ENCODE assay signal across 4 fruit fly cellular contexts in the genomic region with DNA sequence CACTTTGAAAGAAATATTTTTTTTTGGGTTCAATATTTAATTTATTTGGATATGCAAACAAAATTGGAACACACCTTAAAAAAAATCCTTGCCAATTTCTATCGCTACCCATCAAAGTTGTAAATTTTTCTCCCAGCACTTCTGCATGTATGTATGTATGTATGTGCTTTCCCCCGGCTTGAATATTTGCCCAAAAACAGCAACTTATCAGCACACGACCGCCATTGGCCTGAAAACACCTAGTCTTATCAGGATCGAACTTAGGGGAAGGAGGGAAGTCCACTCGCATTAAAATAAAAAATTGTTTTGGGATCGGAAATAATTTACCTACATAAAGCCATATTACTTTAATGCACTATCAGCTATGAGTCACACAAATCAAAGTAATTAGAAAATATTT.
TF ChIP-seq lines count a peak whose summit lies in the region.

No protein-coding gene starts in this region.

- no peak for TF ChIP-seq CTCF in whole organism, embryonic (GFP tag; optimal IDR thresholded peaks at IDR 0.05; lab: Kevin White, UChicago)

TF ChIP-seq in whole organism, embryonic, 481 proteins besides CTCF, POLR2A, EP300 and RAD21 (continues in another document):
- no peak for TF ChIP-seq Aef1 (GFP tag; IDR thresholded peaks at IDR 0.05; lab: Robert Waterston, UW)
- no peak for TF ChIP-seq esg (GFP tag; conservative IDR thresholded peaks at IDR 0.05; lab: Robert Waterston, UW)
- no peak for TF ChIP-seq jing (GFP tag; optimal IDR thresholded peaks at IDR 0.05; lab: Kevin White, UChicago)
- TF ChIP-seq CG3281 (GFP tag; optimal IDR thresholded peaks at IDR 0.05; lab: Kevin White, UChicago) = peak; percentile 1
- peak; percentile 34; the same call in 1 of the 2 replicates for TF ChIP-seq CG32532 (GFP tag; IDR thresholded peaks at IDR 0.05; lab: Robert Waterston, UW)
- no peak for TF ChIP-seq crol (GFP tag; IDR thresholded peaks at IDR 0.05; lab: Robert Waterston, UW)
- TF ChIP-seq Ada2b (GFP tag; IDR thresholded peaks at IDR 0.05; lab: Robert Waterston, UW) = no peak
- TF ChIP-seq CG33213 (GFP tag; optimal IDR thresholded peaks at IDR 0.05; lab: Kevin White, UChicago) = peak; percentile 3
- no peak for TF ChIP-seq bbx (GFP tag; IDR thresholded peaks at IDR 0.05; lab: Robert Waterston, UW; ENCODE audit: partially characterized antibody)
- TF ChIP-seq CG11723 (GFP tag; optimal IDR thresholded peaks at IDR 0.05; lab: Kevin White, UChicago) = no peak
- TF ChIP-seq HmgD (GFP tag; optimal IDR thresholded peaks at IDR 0.05; lab: Kevin White, UChicago) = no peak
- no peak for TF ChIP-seq peb (GFP tag; IDR thresholded peaks at IDR 0.05; lab: Robert Waterston, UW)
- no peak for TF ChIP-seq CG9797 (GFP tag; optimal IDR thresholded peaks at IDR 0.05; lab: Kevin White, UChicago)
- TF ChIP-seq CG7987 (GFP tag; optimal IDR thresholded peaks at IDR 0.05; lab: Kevin White, UChicago) = no peak
- peak in 1 of 2 experiments; percentile 40 for TF ChIP-seq Trl (optimal IDR thresholded peaks at IDR 0.05; lab: Kevin White, UChicago)
- TF ChIP-seq Trl (GFP tag; optimal IDR thresholded peaks at IDR 0.05; lab: Kevin White, UChicago) = no peak
- TF ChIP-seq CG4707 (GFP tag; optimal IDR thresholded peaks at IDR 0.05; lab: Kevin White, UChicago) = no peak
- peak; percentile 9 for TF ChIP-seq Dip3 (GFP tag; optimal IDR thresholded peaks at IDR 0.05; lab: Kevin White, UChicago)
- no peak for TF ChIP-seq ara (GFP tag; IDR thresholded peaks at IDR 0.05; lab: Robert Waterston, UW)
- no peak for TF ChIP-seq hkb (optimal IDR thresholded peaks at IDR 0.05; lab: Kevin White, UChicago)
- TF ChIP-seq hkb (GFP tag; IDR thresholded peaks at IDR 0.05; lab: Robert Waterston, UW) = no peak
- TF ChIP-seq nerfin-2 (GFP tag; IDR thresholded peaks at IDR 0.05; lab: Robert Waterston, UW; ENCODE audit: partially characterized antibody) = no peak

TF ChIP-seq in whole organism, prepupa, 60 proteins besides CTCF, POLR2A, EP300 and RAD21:
- TF ChIP-seq Hr39 (GFP tag; optimal IDR thresholded peaks at IDR 0.05; lab: Kevin White, UChicago) (peak; percentile 41), acj6 (GFP tag; optimal IDR thresholded peaks at IDR 0.05; lab: Kevin White, UChicago) (peak; percentile 16), salr (GFP tag; optimal IDR thresholded peaks at IDR 0.05; lab: Kevin White, UChicago) (no peak), CG6276 (GFP tag; optimal IDR thresholded peaks at IDR 0.05; lab: Kevin White, UChicago) (peak; percentile 18), CG31627 (GFP tag; optimal IDR thresholded peaks at IDR 0.05; lab: Kevin White, UChicago) (peak; percentile 28), CG32006 (GFP tag; optimal IDR thresholded peaks at IDR 0.05; lab: Kevin White, UChicago) (peak; percentile 51), svp (GFP tag; lab: Kevin White, UChicago) (peak; percentile 58), esn (GFP tag; optimal IDR thresholded peaks at IDR 0.05; lab: Kevin White, UChicago) (peak; percentile 33), achi (GFP tag; optimal IDR thresholded peaks at IDR 0.05; lab: Kevin White, UChicago) (peak; percentile 2), Lpt (GFP tag; optimal IDR thresholded peaks at IDR 0.05; lab: Kevin White, UChicago) (no peak), CG11762 (GFP tag; optimal IDR thresholded peaks at IDR 0.05; lab: Kevin White, UChicago; ENCODE audit: insufficient read depth) (no peak), pdm3 (GFP tag; optimal IDR thresholded peaks at IDR 0.05; lab: Kevin White, UChicago) (peak; percentile 47), fd59A (GFP tag; optimal IDR thresholded peaks at IDR 0.05; lab: Kevin White, UChicago) (no peak), Smox (GFP tag; optimal IDR thresholded peaks at IDR 0.05; lab: Kevin White, UChicago) (peak; percentile 34), OdsH (GFP tag; optimal IDR thresholded peaks at IDR 0.05; lab: Kevin White, UChicago) (peak; percentile 32), Eip78C (GFP tag; lab: Kevin White, UChicago) (peak; percentile 74), Hr4 (GFP tag; optimal IDR thresholded peaks at IDR 0.05; lab: Kevin White, UChicago) (peak; percentile 44), CG6854 (GFP tag; optimal IDR thresholded peaks at IDR 0.05; lab: Kevin White, UChicago) (no peak), Blimp-1 (GFP tag; optimal IDR thresholded peaks at IDR 0.05; lab: Kevin White, UChicago) (no peak), fd85E (GFP tag; optimal IDR thresholded peaks at IDR 0.05; lab: Kevin White, UChicago) (no peak)
TF ChIP-seq in whole organism, prepupa: peak in this region for 13.

TF ChIP-seq in whole organism, pupa, 21 proteins besides CTCF, POLR2A, EP300 and RAD21:
- TF ChIP-seq CG4496 (GFP tag; IDR thresholded peaks at IDR 0.05; lab: Robert Waterston, UW) (0 out of 3 replicates have a peak, but pooled peaks have one; percentile 30), Ets98B (GFP tag; IDR thresholded peaks at IDR 0.05; lab: Robert Waterston, UW) (no peak), CG17806 (tag; optimal IDR thresholded peaks at IDR 0.05; lab: Kevin White, UChicago) (peak; percentile 17), CG32121 (GFP tag; IDR thresholded peaks at IDR 0.05; lab: Robert Waterston, UW) (peak; percentile 27; the same call in 1 of the 2 replicates), CG8301 (tag; optimal IDR thresholded peaks at IDR 0.05; lab: Kevin White, UChicago) (peak; percentile 30), Pif1B (GFP tag; optimal IDR thresholded peaks at IDR 0.05; lab: Kevin White, UChicago) (no peak), CG8159 (tag; optimal IDR thresholded peaks at IDR 0.05; lab: Kevin White, UChicago) (peak; percentile 3), EcR (GFP tag; optimal IDR thresholded peaks at IDR 0.05; lab: Kevin White, UChicago) (no peak), D1 (tag; optimal IDR thresholded peaks at IDR 0.05; lab: Kevin White, UChicago) (peak; percentile 68), CG14655 (GFP tag; optimal IDR thresholded peaks at IDR 0.05; lab: Kevin White, UChicago) (peak; percentile 31), CG9948 (tag; optimal IDR thresholded peaks at IDR 0.05; lab: Kevin White, UChicago) (peak; percentile 25)

TF ChIP-seq in whole organism, wandering third instar larva, 38 proteins besides CTCF, POLR2A, EP300 and RAD21:
- TF ChIP-seq pan (optimal IDR thresholded peaks at IDR 0.05; lab: Kevin White, UChicago) (no peak), foxo (GFP tag; optimal IDR thresholded peaks at IDR 0.05; lab: Kevin White, UChicago) (peak in 1 of 2 experiments; percentile 12), rgr (GFP tag; optimal IDR thresholded peaks at IDR 0.05; lab: Kevin White, UChicago) (peak; percentile 16), N (GFP tag; optimal IDR thresholded peaks at IDR 0.05; lab: Kevin White, UChicago) (no peak), OdsH (GFP tag; optimal IDR thresholded peaks at IDR 0.05; lab: Kevin White, UChicago) (peak; percentile 27), h (GFP tag; optimal IDR thresholded peaks at IDR 0.05; lab: Kevin White, UChicago) (peak; percentile 20), Hr78 (GFP tag; optimal IDR thresholded peaks at IDR 0.05; lab: Kevin White, UChicago) (no peak), ey (GFP tag; optimal IDR thresholded peaks at IDR 0.05; lab: Kevin White, UChicago) (peak; percentile 40), woc (GFP tag; optimal IDR thresholded peaks at IDR 0.05; lab: Kevin White, UChicago) (no peak), fru (GFP tag; optimal IDR thresholded peaks at IDR 0.05; lab: Kevin White, UChicago) (peak; percentile 13), Rel (GFP tag; optimal IDR thresholded peaks at IDR 0.05; lab: Kevin White, UChicago) (no peak), Rel (tag; optimal IDR thresholded peaks at IDR 0.05; lab: Kevin White, UChicago) (peak; percentile 68)

Comparison
In these comparisons a context has a peak if more than half of its experiments do, and no peak if none do; other contexts are left out.
1. Of the 7 proteins assayed by ChIP-seq in both whole organism, embryonic and whole organism, prepupa: peak only in whole organism, embryonic: none; only in whole organism, prepupa: Hr39; in both: none; in neither: 6.